Fruit fly (Drosophila melanogaster): ENCODE results near the gene CG6793.

The CG6793 gene

dm6 chr3L:12056286-12057178 is 14.3 kb downstream of the CG6793 start (continued):
- TF ChIP-seq pdm3 (GFP tag; optimal IDR thresholded peaks at IDR 0.05), result peak; percentile 36
- TF ChIP-seq CG8632 (GFP tag; optimal IDR thresholded peaks at IDR 0.05), result peak; percentile 5
- peak; percentile 63 for TF ChIP-seq svp (GFP tag)
- TF ChIP-seq acj6 (GFP tag; optimal IDR thresholded peaks at IDR 0.05), result peak; percentile 43
- TF ChIP-seq Smox (GFP tag; optimal IDR thresholded peaks at IDR 0.05), result no peak
- no peak for TF ChIP-seq CG11294 (GFP tag; IDR thresholded peaks at IDR 0.05)
- peak; percentile 58 for TF ChIP-seq CG11762 (GFP tag; optimal IDR thresholded peaks at IDR 0.05; ENCODE audit: insufficient read depth)
- peak; percentile 24 for TF ChIP-seq CG6276 (GFP tag; optimal IDR thresholded peaks at IDR 0.05)
- no peak for TF ChIP-seq dac (GFP tag; optimal IDR thresholded peaks at IDR 0.05)
- peak; percentile 44 for TF ChIP-seq CG15336 (GFP tag; IDR thresholded peaks at IDR 0.05)
- TF ChIP-seq CG10669 (GFP tag; optimal IDR thresholded peaks at IDR 0.05), result peak; percentile 73
- TF ChIP-seq Hr39 (GFP tag; optimal IDR thresholded peaks at IDR 0.05), result peak; percentile 14
- TF ChIP-seq CG16779 (tag; optimal IDR thresholded peaks at IDR 0.05), result peak; percentile 27
- peak; percentile 16 for TF ChIP-seq dsx (GFP tag; optimal IDR thresholded peaks at IDR 0.05; ENCODE audit: poor library complexity, severe bottlenecking)
- TF ChIP-seq eg (GFP tag; IDR thresholded peaks at IDR 0.05), result peak; percentile 38; the same call in 1 of the 3 replicates
- peak; percentile 0 for TF ChIP-seq CG31627 (GFP tag; optimal IDR thresholded peaks at IDR 0.05)
- TF ChIP-seq CG9139 (GFP tag; optimal IDR thresholded peaks at IDR 0.05), result no peak
- TF ChIP-seq Hr38 (GFP tag; optimal IDR thresholded peaks at IDR 0.05), result no peak

dm6 chr3L:12057585-12057984 is 15.4 kb downstream of the CG6793 start:
- TF ChIP-seq Sox14 (GFP tag; optimal IDR thresholded peaks at IDR 0.05) (no peak), vri (GFP tag; optimal IDR thresholded peaks at IDR 0.05) (peak; percentile 2)

DNA sequence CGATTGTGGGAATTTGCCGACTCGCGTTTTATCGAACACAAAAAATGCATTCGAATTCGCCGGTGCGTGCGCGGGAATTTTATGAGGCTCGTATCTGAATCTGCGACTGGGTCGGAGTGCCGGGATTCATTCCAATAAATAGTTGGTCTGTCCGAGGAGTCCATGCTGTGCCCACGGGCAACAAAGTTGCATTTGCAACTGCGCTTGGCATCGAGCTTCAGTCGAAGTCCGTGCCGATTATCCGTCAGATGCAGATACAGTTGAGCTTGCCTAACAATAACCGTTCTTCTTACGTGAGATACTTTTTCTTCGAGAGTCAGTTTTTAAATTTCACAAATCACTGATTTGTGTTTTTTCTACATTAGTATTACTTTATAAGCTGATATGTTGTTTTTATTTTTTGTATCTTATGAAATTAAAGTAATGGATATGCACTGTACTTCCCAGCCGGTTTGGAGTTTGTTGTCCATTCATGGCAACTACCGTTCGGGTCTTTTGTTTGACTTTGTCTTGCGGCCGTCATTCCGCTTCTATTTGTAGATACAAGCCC is 16.2 kb downstream of the CG6793 start:
- TF ChIP-seq CG32006 (GFP tag; optimal IDR thresholded peaks at IDR 0.05), result peak; percentile 57
- TF ChIP-seq CG3032 (tag; optimal IDR thresholded peaks at IDR 0.05), result peak; percentile 39
- peak; percentile 63 for TF ChIP-seq CG7368 (GFP tag; optimal IDR thresholded peaks at IDR 0.05)
- TF ChIP-seq topi (GFP tag; optimal IDR thresholded peaks at IDR 0.05), result peak; percentile 55
- TF ChIP-seq CG8632 (GFP tag; optimal IDR thresholded peaks at IDR 0.05), result no peak
- no peak for TF ChIP-seq Met (GFP tag; optimal IDR thresholded peaks at IDR 0.05)
- TF ChIP-seq CG6276 (GFP tag; optimal IDR thresholded peaks at IDR 0.05), result no peak
- TF ChIP-seq CG8319 (GFP tag; optimal IDR thresholded peaks at IDR 0.05), result no peak
- peak; percentile 27 for TF ChIP-seq fd59A (GFP tag; optimal IDR thresholded peaks at IDR 0.05)
- peak; percentile 53 for TF ChIP-seq CG11762 (GFP tag; optimal IDR thresholded peaks at IDR 0.05; ENCODE audit: insufficient read depth)
- no peak for TF ChIP-seq salr (GFP tag; optimal IDR thresholded peaks at IDR 0.05)
- TF ChIP-seq esn (GFP tag; optimal IDR thresholded peaks at IDR 0.05), result peak; percentile 44
- peak; percentile 34 for TF ChIP-seq CG11902 (GFP tag; optimal IDR thresholded peaks at IDR 0.05)
- TF ChIP-seq Ets96B (tag; optimal IDR thresholded peaks at IDR 0.05), result peak; percentile 80
- TF ChIP-seq CG10631 (GFP tag; optimal IDR thresholded peaks at IDR 0.05), result peak; percentile 85
- TF ChIP-seq Sox14 (GFP tag; optimal IDR thresholded peaks at IDR 0.05), result peak; percentile 40
- TF ChIP-seq CG6808 (GFP tag; optimal IDR thresholded peaks at IDR 0.05), result peak; percentile 53
- no peak for TF ChIP-seq Hr38 (GFP tag; optimal IDR thresholded peaks at IDR 0.05)
- TF ChIP-seq Sox15 (GFP tag; optimal IDR thresholded peaks at IDR 0.05), result no peak
- TF ChIP-seq achi (GFP tag; optimal IDR thresholded peaks at IDR 0.05), result peak; percentile 10
- TF ChIP-seq Lpt (GFP tag; optimal IDR thresholded peaks at IDR 0.05), result no peak
- TF ChIP-seq eg (GFP tag; IDR thresholded peaks at IDR 0.05), result peak; percentile 53; the same call in 2 of the 3 replicates
- peak; percentile 75 for TF ChIP-seq Eip78C (GFP tag)
- no peak for TF ChIP-seq fkh (GFP tag; optimal IDR thresholded peaks at IDR 0.05)
- peak; percentile 53 for TF ChIP-seq dac (GFP tag; optimal IDR thresholded peaks at IDR 0.05)
- TF ChIP-seq CG9139 (GFP tag; optimal IDR thresholded peaks at IDR 0.05), result peak; percentile 21
- TF ChIP-seq CG15336 (GFP tag; IDR thresholded peaks at IDR 0.05), result peak; percentile 64
- peak; percentile 99 for TF ChIP-seq dsx (GFP tag; optimal IDR thresholded peaks at IDR 0.05; ENCODE audit: poor library complexity, severe bottlenecking)
- TF ChIP-seq CG6163 (GFP tag; IDR thresholded peaks at IDR 0.05), result peak; percentile 85
- peak; percentile 60 to 65 for TF ChIP-seq ss (GFP tag; optimal IDR thresholded peaks at IDR 0.05)
- no peak for TF ChIP-seq vri (GFP tag; optimal IDR thresholded peaks at IDR 0.05)
- peak; percentile 26 for TF ChIP-seq CG4318 (GFP tag; optimal IDR thresholded peaks at IDR 0.05)
- no peak for TF ChIP-seq Smox (GFP tag; optimal IDR thresholded peaks at IDR 0.05)
- TF ChIP-seq CG16779 (tag; optimal IDR thresholded peaks at IDR 0.05), result peak; percentile 58
- no peak for TF ChIP-seq Ets21C (GFP tag; optimal IDR thresholded peaks at IDR 0.05)
- no peak for TF ChIP-seq Gug (GFP tag; IDR thresholded peaks at IDR 0.05)
